Worm (Caenorhabditis elegans): Measurements from ENCODE around the gene pmp-1.

ce11 chrII:6884568-6884967 is 1.0 kb upstream of the pmp-1 start:
- TF ChIP-seq snpc-4 (tag; optimal IDR thresholded peaks at IDR 0.05) (no peak), D1046.2 (GFP tag; IDR thresholded peaks at IDR 0.05) (no peak), nhr-25 (tag; optimal IDR thresholded peaks at IDR 0.05; ENCODE audit: borderline replicate concordance, insufficient read depth) (no peak), spr-1 (tag; optimal IDR thresholded peaks at IDR 0.05) (no peak), zag-1 (tag; optimal IDR thresholded peaks at IDR 0.05) (no peak), duxl-1 (tag; optimal IDR thresholded peaks at IDR 0.05; ENCODE audit: poor library complexity) (no peak), mdl-1 (tag; optimal IDR thresholded peaks at IDR 0.05) (no peak), ceh-82 (tag; optimal IDR thresholded peaks at IDR 0.05) (no peak), nhr-76 (tag; optimal IDR thresholded peaks at IDR 0.05) (no peak), nhr-28 (tag; optimal IDR thresholded peaks at IDR 0.05) (no peak)

Measured in whole organism, L4 larva.